Worm (Caenorhabditis elegans): Measurements from ENCODE around the gene fbxb-85.

fbxb-85 gene

ce11 chrIII:10816800-10817418 lies 31.9 kb downstream of the fbxb-85 start, which contains the start of gene sca-1:
TSS of gene sca-1 (minus strand) at chrIII:10816850.
- no peak for TF ChIP-seq ceh-82 (tag; optimal IDR thresholded peaks at IDR 0.05)
- peak; percentile 2 for TF ChIP-seq egl-5 (tag; optimal IDR thresholded peaks at IDR 0.05)
- no peak for TF ChIP-seq lsy-12 (tag; optimal IDR thresholded peaks at IDR 0.05)
- no peak for TF ChIP-seq ceh-16 (tag; optimal IDR thresholded peaks at IDR 0.05)
- TF ChIP-seq daf-12 (tag; optimal IDR thresholded peaks at IDR 0.05) = no peak
- no peak for TF ChIP-seq zag-1 (tag; optimal IDR thresholded peaks at IDR 0.05)
- peak; percentile 7 for TF ChIP-seq nfya-1 (tag; optimal IDR thresholded peaks at IDR 0.05; ENCODE audit: insufficient read depth)
- TF ChIP-seq mdl-1 (tag; optimal IDR thresholded peaks at IDR 0.05) = no peak
- no peak for TF ChIP-seq nhr-25 (tag; optimal IDR thresholded peaks at IDR 0.05)
- TF ChIP-seq pha-4 (tag; optimal IDR thresholded peaks at IDR 0.05) = no peak
- no peak for TF ChIP-seq nhr-12 (tag; optimal IDR thresholded peaks at IDR 0.05)

- TF ChIP-seq nhr-11 (tag; optimal IDR thresholded peaks at IDR 0.05) = peak; percentile 55
- peak; percentile 33 for TF ChIP-seq nfya-1 (tag; optimal IDR thresholded peaks at IDR 0.05; ENCODE audit: insufficient read depth)
- no peak for TF ChIP-seq ceh-82 (tag; optimal IDR thresholded peaks at IDR 0.05)
These were observed 32.7 kb downstream of the fbxb-85 start for ce11 chrIII:10816045-10816444.

ce11 chrIII:10815199-10815598 lies 33.6 kb downstream of the fbxb-85 start:
- TF ChIP-seq zag-1 (tag; optimal IDR thresholded peaks at IDR 0.05) (no peak), ceh-82 (tag; optimal IDR thresholded peaks at IDR 0.05) (no peak), nhr-11 (tag; optimal IDR thresholded peaks at IDR 0.05) (no peak), unc-39 (tag; optimal IDR thresholded peaks at IDR 0.05) (no peak), elt-3 (tag; optimal IDR thresholded peaks at IDR 0.05) (no peak), ceh-16 (tag; optimal IDR thresholded peaks at IDR 0.05) (no peak), unc-62 (GFP tag; optimal IDR thresholded peaks at IDR 0.05) (no peak), nhr-43 (tag; optimal IDR thresholded peaks at IDR 0.05; ENCODE audit: poor library complexity, severe bottlenecking) (no peak), nfya-1 (tag; optimal IDR thresholded peaks at IDR 0.05; ENCODE audit: insufficient read depth) (no peak), nhr-76 (tag; optimal IDR thresholded peaks at IDR 0.05) (no peak), fkh-10 (GFP tag; optimal IDR thresholded peaks at IDR 0.05) (no peak), lsy-12 (tag; optimal IDR thresholded peaks at IDR 0.05) (no peak), elt-2 (tag; optimal IDR thresholded peaks at IDR 0.05) (no peak), hmg-11 (tag; optimal IDR thresholded peaks at IDR 0.05) (no peak), nhr-77 (tag; optimal IDR thresholded peaks at IDR 0.05) (no peak)

- no peak for TF ChIP-seq nhr-11 (tag; optimal IDR thresholded peaks at IDR 0.05)
These were observed 34.9 kb downstream of the fbxb-85 start for ce11 chrIII:10813886-10814285.

- TF ChIP-seq ztf-11 (tag; optimal IDR thresholded peaks at IDR 0.05) (no peak), egl-27 (tag; optimal IDR thresholded peaks at IDR 0.05) (no peak), fkh-10 (GFP tag; optimal IDR thresholded peaks at IDR 0.05) (no peak), pha-4 (tag; optimal IDR thresholded peaks at IDR 0.05) (no peak), elt-2 (tag; optimal IDR thresholded peaks at IDR 0.05) (no peak), daf-12 (tag; optimal IDR thresholded peaks at IDR 0.05) (no peak), unc-39 (tag; optimal IDR thresholded peaks at IDR 0.05) (no peak), nhr-77 (tag; optimal IDR thresholded peaks at IDR 0.05) (no peak), pqm-1 (tag; optimal IDR thresholded peaks at IDR 0.05) (no peak), nhr-25 (tag; optimal IDR thresholded peaks at IDR 0.05) (no peak), nhr-43 (tag; optimal IDR thresholded peaks at IDR 0.05; ENCODE audit: poor library complexity, severe bottlenecking) (no peak), unc-62 (GFP tag; optimal IDR thresholded peaks at IDR 0.05) (no peak)
These were observed 35.9 kb downstream of the fbxb-85 start for ce11 chrIII:10812798-10813295.

- TF ChIP-seq nhr-77 (tag; optimal IDR thresholded peaks at IDR 0.05) = no peak
- TF ChIP-seq egl-27 (tag; optimal IDR thresholded peaks at IDR 0.05) = no peak
- no peak for TF ChIP-seq nhr-67 (tag; optimal IDR thresholded peaks at IDR 0.05)
- no peak for TF ChIP-seq nhr-12 (tag; optimal IDR thresholded peaks at IDR 0.05)
- no peak for TF ChIP-seq lin-39 (tag; optimal IDR thresholded peaks at IDR 0.05)
- no peak for TF ChIP-seq nhr-237 (tag; optimal IDR thresholded peaks at IDR 0.05)
- TF ChIP-seq unc-62 (GFP tag; optimal IDR thresholded peaks at IDR 0.05) = no peak
- no peak for TF ChIP-seq ztf-4 (tag; optimal IDR thresholded peaks at IDR 0.05)
- TF ChIP-seq nhr-25 (tag; optimal IDR thresholded peaks at IDR 0.05) = no peak
- TF ChIP-seq ztf-11 (tag; optimal IDR thresholded peaks at IDR 0.05) = no peak
- no peak for TF ChIP-seq daf-12 (tag; optimal IDR thresholded peaks at IDR 0.05)
- no peak for TF ChIP-seq unc-39 (tag; optimal IDR thresholded peaks at IDR 0.05)
- TF ChIP-seq nhr-11 (tag; optimal IDR thresholded peaks at IDR 0.05) = no peak
- no peak for TF ChIP-seq R02D3.7 (tag; optimal IDR thresholded peaks at IDR 0.05)
- no peak for TF ChIP-seq sea-2 (GFP tag; optimal IDR thresholded peaks at IDR 0.05)
- no peak for TF ChIP-seq eor-1 (tag; optimal IDR thresholded peaks at IDR 0.05)
These were observed 37.6 kb downstream of the fbxb-85 start for ce11 chrIII:10810837-10811814.
